ENCODE assay signal across 1 worm cellular context in the genomic region with DNA sequence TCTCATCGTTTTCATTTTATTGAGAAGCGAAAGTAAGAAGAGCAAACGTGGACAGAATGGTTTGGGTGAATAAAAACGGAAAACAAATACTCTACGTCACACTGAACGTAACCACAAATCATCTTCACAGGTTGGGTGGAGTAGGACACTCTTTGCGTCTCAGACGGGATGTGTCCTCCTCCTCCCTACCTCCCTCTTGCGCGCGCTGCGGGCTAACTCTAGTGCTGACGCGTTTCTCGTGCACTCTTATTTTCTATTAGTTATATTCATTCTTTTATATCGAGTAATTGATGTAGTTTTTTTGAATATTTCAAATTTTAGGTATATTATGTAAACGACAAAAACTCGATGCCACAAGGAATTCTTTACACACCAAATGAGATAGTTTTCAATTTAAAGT.
TF ChIP-seq lines count a peak whose summit lies in the region.

Gene Y34B4A.7, plus strand, starts transcription at position 297 of the 400 bp plus-strand sequence.

TF ChIP-seq in whole organism, late embryonic, 69 proteins besides CTCF, POLR2A, EP300 and RAD21 (continued from another document):
- TF ChIP-seq unc-55 (GFP tag; optimal IDR thresholded peaks at IDR 0.05; lab: Kevin White, UChicago) (peak; percentile 60), ama-1 (optimal IDR thresholded peaks at IDR 0.05; lab: Kevin White, UChicago) (no peak), sox-4 (tag; optimal IDR thresholded peaks at IDR 0.05; lab: Kevin White, UChicago) (no peak)
TF ChIP-seq in whole organism, late embryonic: peak in this region for 11.
